Worm (Caenorhabditis elegans): Measurements from ENCODE around the gene D1005.10.

DNA sequence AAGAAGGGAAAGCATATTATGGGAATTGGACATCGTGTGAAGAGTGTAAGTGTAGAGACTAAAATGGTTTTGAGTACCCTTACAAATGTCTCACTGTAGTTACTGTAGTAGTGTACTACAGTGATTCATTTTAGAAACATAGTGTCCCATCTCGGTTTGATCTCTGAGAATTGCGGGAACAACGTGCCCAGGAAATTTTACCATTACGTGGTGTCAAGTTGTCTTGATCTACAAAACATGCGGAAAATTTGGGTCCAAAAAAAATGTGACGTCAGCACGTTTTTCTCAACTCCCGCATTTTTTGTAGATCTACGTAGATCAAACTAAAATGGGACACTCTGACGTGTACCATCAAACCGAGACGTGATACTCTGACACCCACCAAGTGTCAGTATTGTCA lies 2.8 kb downstream of the D1005.10 start:
- TF ChIP-seq nhr-12 (tag; optimal IDR thresholded peaks at IDR 0.05) (no peak), ceh-8 (GFP tag; optimal IDR thresholded peaks at IDR 0.05) (no peak), lin-13 (GFP tag; optimal IDR thresholded peaks at IDR 0.05) (no peak), alr-1 (tag; optimal IDR thresholded peaks at IDR 0.05; ENCODE audit: borderline replicate concordance) (no peak), nhr-28 (tag; optimal IDR thresholded peaks at IDR 0.05) (no peak), lsy-2 (tag; optimal IDR thresholded peaks at IDR 0.05) (no peak), ama-1 (optimal IDR thresholded peaks at IDR 0.05) (no peak), skn-1 (tag; optimal IDR thresholded peaks at IDR 0.05) (no peak)
